Worm (Caenorhabditis elegans) whole organism, L2 larva: ENCODE results near the gene F57C12.6.

Experiments
- C34F6.9 ChIP-seq: fragments of 150-350 bp; optimal IDR thresholded peaks from 2 replicates; lab custom pipeline; 2014; ENCODE audit warnings: missing biosample characterization, missing genetic modification characterization
- F13H6.1 ChIP-seq: sonication (generic microtip); optimal IDR thresholded peaks from 2 replicates; lab custom pipeline; 2016; ENCODE audit warnings: missing genetic modification characterization, missing compliant biosample characterization
- R02D3.7 ChIP-seq: fragments of 150-350 bp; optimal IDR thresholded peaks from 2 replicates; lab custom pipeline; 2014; ENCODE audit warnings: missing biosample characterization, missing genetic modification characterization
- Y55F3AM.14 ChIP-seq: fragments of 200-800 bp; sonication (Bioruptor generic); optimal IDR thresholded peaks from 2 replicates; lab custom pipeline; 2018; ENCODE audit warnings: mild to moderate bottlenecking, missing genetic modification characterization, missing compliant biosample characterization
- alr-1 ChIP-seq: fragments of 150-350 bp; optimal IDR thresholded peaks from 2 replicates; lab custom pipeline; 2014; ENCODE audit warnings: missing biosample characterization, missing genetic modification characterization
- aly-2 ChIP-seq: fragments of 150-350 bp; optimal IDR thresholded peaks from 2 replicates; lab custom pipeline; 2014; ENCODE audit warnings: missing biosample characterization, missing genetic modification characterization
- blmp-1 ChIP-seq: sonication (generic microtip); optimal IDR thresholded peaks from 2 replicates; lab custom pipeline; 2017; ENCODE audit warnings: missing genetic modification characterization, mild to moderate bottlenecking, missing compliant biosample characterization, antibody characterized with exemption, moderate library complexity; ENCODE audit not compliant: insufficient read depth
- crh-2 ChIP-seq: sonication (generic microtip); optimal IDR thresholded peaks from 2 replicates; lab custom pipeline; 2017; ENCODE audit warnings: missing biosample characterization, missing genetic modification characterization
- dmd-4 ChIP-seq: sonication (generic microtip); optimal IDR thresholded peaks from 2 replicates; lab custom pipeline; 2017; ENCODE audit warnings: missing biosample characterization, missing genetic modification characterization
- egl-27 ChIP-seq: sonication (generic microtip); optimal IDR thresholded peaks from 3 replicates; lab custom pipeline; 2017; ENCODE audit warnings: missing biosample characterization, missing genetic modification reagents, missing genetic modification characterization
- elt-3 ChIP-seq: sonication (generic microtip); optimal IDR thresholded peaks from 2 replicates; lab custom pipeline; 2017; ENCODE audit warnings: missing biosample characterization, missing genetic modification characterization
- fos-1 ChIP-seq: fragments of 150-350 bp; optimal IDR thresholded peaks from 2 replicates; lab custom pipeline; 2014; ENCODE audit warnings: missing biosample characterization, missing genetic modification characterization
- gmeb-1 ChIP-seq: fragments of 150-350 bp; optimal IDR thresholded peaks from 2 replicates; lab custom pipeline; 2014; ENCODE audit warnings: missing biosample characterization, missing genetic modification characterization
- lin-11 ChIP-seq: fragments of 150-350 bp; sonication (generic microtip); optimal IDR thresholded peaks from 2 replicates; lab custom pipeline; 2014; ENCODE audit warnings: missing biosample characterization, missing genetic modification characterization, inconsistent platforms, mixed read lengths
- lin-13 ChIP-seq: fragments of 150-350 bp; optimal IDR thresholded peaks from 2 replicates; lab custom pipeline; 2014; ENCODE audit warnings: missing biosample characterization, missing genetic modification reagents, missing genetic modification characterization
- lin-39 ChIP-seq: fragments of 150-350 bp; optimal IDR thresholded peaks from 2 replicates; lab custom pipeline; 2014; ENCODE audit warnings: missing biosample characterization, missing genetic modification reagents, missing genetic modification characterization
- lsy-2 ChIP-seq, 2 experiments: fragments of 150-350 bp in 1 of 2; sonication (generic microtip) in 1 of 2; optimal IDR thresholded peaks; 2 replicates each; lab custom pipeline; 2014 to 2017; ENCODE audit warnings: missing biosample characterization in 2 of 2, missing genetic modification characterization in 2 of 2
- mab-5 ChIP-seq: fragments of 150-350 bp; optimal IDR thresholded peaks from 2 replicates; lab custom pipeline; 2014; ENCODE audit warnings: missing biosample characterization, missing genetic modification characterization
- mbf-1 ChIP-seq: sonication (generic microtip); optimal IDR thresholded peaks from 2 replicates; lab custom pipeline; 2017; ENCODE audit warnings: missing biosample characterization, missing genetic modification characterization
- mdl-1 ChIP-seq, 2 experiments: fragments of 150-350 bp in 1 of 2; sonication (generic microtip) in 1 of 2; optimal IDR thresholded peaks; 2 replicates each; lab custom pipeline; 2017; ENCODE audit warnings: missing biosample characterization in 2 of 2, missing genetic modification characterization in 2 of 2
- nhr-10 ChIP-seq: sonication (generic microtip); optimal IDR thresholded peaks from 2 replicates; lab custom pipeline; 2017; ENCODE audit warnings: missing biosample characterization, missing genetic modification characterization
- nhr-129 ChIP-seq: fragments of 150-350 bp; optimal IDR thresholded peaks from 2 replicates; lab custom pipeline; 2014; ENCODE audit warnings: missing biosample characterization, missing genetic modification characterization
- nhr-21 ChIP-seq: fragments of 150-350 bp; optimal IDR thresholded peaks from 2 replicates; lab custom pipeline; 2014; ENCODE audit warnings: missing biosample characterization, missing genetic modification characterization
- nhr-237 ChIP-seq: fragments of 150-350 bp; optimal IDR thresholded peaks from 2 replicates; lab custom pipeline; 2014; ENCODE audit warnings: missing biosample characterization, missing genetic modification characterization
- nhr-25 ChIP-seq: fragments of 150-350 bp; sonication (generic microtip); optimal IDR thresholded peaks from 3 replicates; lab custom pipeline; 2014; ENCODE audit warnings: missing biosample characterization, missing genetic modification characterization
- nhr-6 ChIP-seq: fragments of 150-350 bp; optimal IDR thresholded peaks from 2 replicates; lab custom pipeline; 2014; ENCODE audit warnings: missing biosample characterization, missing genetic modification characterization
- peb-1 ChIP-seq: fragments of 150-350 bp; optimal IDR thresholded peaks from 2 replicates; lab custom pipeline; 2014; ENCODE audit warnings: missing biosample characterization, missing genetic modification characterization
- skn-1 ChIP-seq: sonication (generic microtip); optimal IDR thresholded peaks from 2 replicates; lab custom pipeline; 2017; ENCODE audit warnings: missing biosample characterization, missing genetic modification characterization
- sma-3 ChIP-seq: sonication (generic microtip); optimal IDR thresholded peaks from 2 replicates; lab custom pipeline; 2016; ENCODE audit warnings: missing genetic modification reagents, missing genetic modification characterization, missing compliant biosample characterization
- sma-9 ChIP-seq, 2 experiments: fragments of 150-350 bp in 1 of 2; sonication (generic microtip) in 1 of 2; optimal IDR thresholded peaks; 2 replicates each; lab custom pipeline; 2014 to 2016; ENCODE audit warnings: missing genetic modification characterization in 2 of 2, mild to moderate bottlenecking in 1 of 2, missing biosample characterization in 1 of 2, missing compliant biosample characterization in 1 of 2, missing genetic modification reagents in 1 of 2, moderate library complexity in 1 of 2
- snpc-4 ChIP-seq: fragments of 150-350 bp; optimal IDR thresholded peaks from 2 replicates; lab custom pipeline; 2014; ENCODE audit warnings: missing biosample characterization, missing genetic modification characterization
- unc-39 ChIP-seq: fragments of 150-350 bp; optimal IDR thresholded peaks from 2 replicates; lab custom pipeline; 2014; ENCODE audit warnings: missing biosample characterization, missing genetic modification characterization
- unc-62 ChIP-seq: fragments of 150-350 bp; optimal IDR thresholded peaks from 2 replicates; lab custom pipeline; 2014; ENCODE audit warnings: missing biosample characterization, missing genetic modification reagents, missing genetic modification characterization
- ztf-11 ChIP-seq: sonication (generic microtip); optimal IDR thresholded peaks from 2 replicates; lab custom pipeline; 2017; ENCODE audit warnings: missing biosample characterization, missing genetic modification characterization
- ztf-4 ChIP-seq: fragments of 150-350 bp; optimal IDR thresholded peaks from 2 replicates; lab custom pipeline; 2014; ENCODE audit warnings: missing biosample characterization, missing genetic modification characterization

The F57C12.6 gene

DNA sequence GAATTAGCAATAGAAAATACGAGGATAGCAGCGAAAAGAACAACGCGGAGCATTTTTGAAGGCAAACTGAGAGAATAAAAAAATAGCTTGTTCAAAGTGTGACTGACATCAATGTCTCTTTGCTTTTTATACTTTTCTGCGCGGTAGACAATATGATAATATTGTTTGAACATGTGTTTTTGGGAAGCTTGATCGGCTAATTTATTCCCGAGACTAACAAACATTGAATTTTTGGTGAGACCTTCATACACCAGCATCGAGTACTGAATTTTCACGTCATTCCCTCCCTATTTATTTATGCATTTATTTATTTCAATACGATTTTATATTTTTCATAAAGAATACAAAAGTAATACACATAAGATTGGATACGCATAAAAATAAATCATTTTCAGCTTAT is 22.9 kb downstream of the F57C12.6 start, which contains the start of gene B0310.6:
Gene B0310.6 (minus strand): TSS at position 101 of the 400 bp plus-strand sequence.
- no peak for TF ChIP-seq aly-2 (tag; lab: Kevin White, UChicago)
- no peak for TF ChIP-seq ztf-4 (tag; lab: Kevin White, UChicago)
- TF ChIP-seq nhr-129 (tag; lab: Kevin White, UChicago), result no peak
- TF ChIP-seq nhr-21 (tag; lab: Kevin White, UChicago), result no peak
- TF ChIP-seq nhr-237, result no peak
- TF ChIP-seq elt-3, result no peak
- TF ChIP-seq mdl-1 (tag; optimal IDR thresholded peaks at IDR 0.05; lab: Kevin White, UChicago), result no peak
- TF ChIP-seq nhr-10 (tag; lab: Kevin White, UChicago), result no peak
- no peak for TF ChIP-seq gmeb-1
- TF ChIP-seq egl-27 (tag; lab: Kevin White, UChicago), result no peak
- TF ChIP-seq dmd-4, result no peak
- TF ChIP-seq F13H6.1 (tag; lab: Kevin White, UChicago), result no peak
- no peak for TF ChIP-seq lsy-2 (tag; optimal IDR thresholded peaks at IDR 0.05; lab: Kevin White, UChicago)

DNA sequence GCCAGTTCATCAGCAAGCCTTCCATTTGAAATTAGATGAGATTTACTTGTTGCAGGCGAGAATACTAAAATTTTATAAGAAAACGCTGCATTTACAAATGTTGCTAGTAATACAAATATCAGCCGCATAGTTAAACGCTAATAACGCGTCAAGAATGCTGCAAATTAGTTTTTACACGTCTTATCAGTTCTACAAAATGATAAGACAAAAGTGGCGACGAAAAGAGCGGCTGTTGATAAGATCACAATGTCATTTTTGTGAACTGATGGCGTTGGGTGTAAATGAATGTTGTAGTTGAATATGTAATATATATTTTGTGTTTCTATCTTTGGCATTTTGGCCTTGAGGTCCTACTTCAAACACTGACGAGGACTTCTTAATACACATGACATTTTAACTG is 23.8 kb downstream of the F57C12.6 start, which contains the start of gene ugt-46:
Gene ugt-46 (minus strand): TSS at position 279 of the 400 bp plus-strand sequence.
- TF ChIP-seq alr-1 (tag; lab: Kevin White, UChicago) (no peak), nhr-6 (tag; lab: Kevin White, UChicago) (no peak), nhr-10 (tag; lab: Kevin White, UChicago) (no peak), Y55F3AM.14 (GFP tag; lab: Kevin White, UChicago) (no peak), sma-9 (GFP tag; optimal IDR thresholded peaks at IDR 0.05; lab: Kevin White, UChicago) (peak; percentile 46), sma-9 (tag; optimal IDR thresholded peaks at IDR 0.05; lab: Kevin White, UChicago) (no peak), nhr-21 (tag; lab: Kevin White, UChicago) (no peak), nhr-237 (no peak), nhr-25 (tag; lab: Kevin White, UChicago) (no peak), lin-11 (tag; lab: Kevin White, UChicago) (no peak), crh-2 (tag; lab: Kevin White, UChicago) (peak; percentile 63), fos-1 (peak; percentile 94), lin-13 (GFP tag; lab: Kevin White, UChicago) (no peak), R02D3.7 (tag; lab: Kevin White, UChicago) (no peak), C34F6.9 (no peak), unc-39 (tag; lab: Kevin White, UChicago) (no peak), skn-1 (tag; lab: Kevin White, UChicago) (no peak)

DNA sequence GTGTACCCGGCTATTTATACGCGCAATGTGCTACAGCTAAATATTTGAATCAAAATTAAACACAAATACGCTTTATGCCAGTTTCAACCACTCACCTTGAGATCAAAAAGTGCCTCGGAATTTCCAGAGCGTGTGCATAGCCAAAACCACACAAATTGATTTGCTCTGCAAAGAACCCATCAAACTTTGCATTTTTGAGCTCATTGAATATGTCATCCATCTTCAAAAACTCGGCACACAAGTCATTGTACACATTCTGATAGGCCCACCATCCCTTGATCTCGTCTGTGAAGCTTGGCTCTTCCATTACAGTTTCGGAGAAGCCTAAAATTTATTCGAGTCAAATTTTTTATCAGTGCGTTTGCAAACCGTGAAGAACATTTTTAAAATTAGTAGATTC is 24.4 kb downstream of the F57C12.6 start:
- no peak for TF ChIP-seq elt-3
- no peak for TF ChIP-seq ztf-11

DNA sequence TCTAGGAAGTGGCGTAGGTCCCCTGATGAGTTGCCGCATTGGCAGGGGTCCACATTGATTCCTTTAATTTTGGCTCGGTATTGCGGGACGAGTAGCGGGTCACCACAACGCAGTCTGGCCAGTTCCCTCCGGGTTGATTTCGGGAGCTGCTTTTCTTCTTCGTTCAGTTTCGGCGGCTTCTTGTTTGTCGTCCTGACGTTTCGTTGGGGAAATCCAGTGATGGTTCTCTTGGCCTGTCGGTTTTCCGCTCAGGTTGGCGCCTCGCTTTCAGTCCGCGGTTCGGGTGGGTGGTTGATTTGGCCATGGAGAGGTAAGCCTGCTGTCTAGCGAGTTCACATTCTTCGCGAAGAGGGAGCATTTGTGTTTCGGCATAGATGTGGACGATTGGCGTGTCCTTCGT is 25.0 kb downstream of the F57C12.6 start:
- TF ChIP-seq unc-62 (GFP tag; lab: Kevin White, UChicago), result no peak

DNA sequence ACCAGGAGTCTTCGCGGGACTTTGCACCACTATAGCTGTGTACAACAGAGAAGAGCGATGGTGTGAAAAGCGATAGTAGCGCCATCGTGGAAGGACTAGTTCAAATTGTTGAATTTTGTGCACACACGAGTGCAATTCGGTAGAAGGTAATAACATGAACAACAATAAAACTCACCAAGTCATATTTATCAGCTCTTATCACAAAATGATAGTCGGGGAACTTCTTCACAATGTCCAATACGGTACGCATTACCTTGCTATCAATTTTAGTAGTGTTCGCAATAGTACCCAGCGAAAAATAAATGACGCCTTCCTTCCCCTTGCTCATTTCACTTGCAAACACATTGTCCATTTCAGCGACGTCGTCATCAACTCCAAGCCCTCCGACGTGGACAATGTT is 26.1 kb downstream of the F57C12.6 start:
- TF ChIP-seq nhr-21 (tag; lab: Kevin White, UChicago) (no peak), fos-1 (peak; percentile 52)

DNA sequence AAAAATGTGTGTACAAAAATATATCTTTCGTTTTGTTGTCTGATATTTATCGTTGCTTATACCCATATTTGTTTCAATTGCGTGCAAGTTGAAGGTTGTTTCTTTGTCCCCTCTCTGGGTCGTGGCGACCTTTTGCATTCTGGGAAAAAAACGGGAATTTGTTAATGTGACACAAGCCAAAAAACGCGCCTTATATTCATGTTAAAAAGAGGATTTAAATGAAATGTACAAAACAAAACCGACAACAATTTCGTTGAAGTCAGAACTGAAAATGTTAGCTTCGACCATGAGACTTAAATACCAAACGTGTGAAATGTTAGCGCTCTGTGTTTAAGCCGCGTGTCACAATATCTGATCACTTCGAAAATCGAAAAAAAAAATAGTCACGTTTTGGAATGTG is 29.3 kb downstream of the F57C12.6 start:
- TF ChIP-seq mdl-1 (tag; optimal IDR thresholded peaks at IDR 0.05; lab: Kevin White, UChicago), result no peak
- TF ChIP-seq nhr-6 (tag; lab: Kevin White, UChicago), result no peak
- TF ChIP-seq lsy-2 (tag; optimal IDR thresholded peaks at IDR 0.05; lab: Kevin White, UChicago), result no peak
- TF ChIP-seq nhr-10 (tag; lab: Kevin White, UChicago), result no peak
- no peak for TF ChIP-seq R02D3.7 (tag; lab: Kevin White, UChicago)
- TF ChIP-seq nhr-21 (tag; lab: Kevin White, UChicago), result no peak
- no peak for TF ChIP-seq snpc-4 (tag; lab: Kevin White, UChicago)
- TF ChIP-seq mab-5 (tag; lab: Kevin White, UChicago), result no peak
- TF ChIP-seq nhr-25 (tag; lab: Kevin White, UChicago), result no peak

DNA sequence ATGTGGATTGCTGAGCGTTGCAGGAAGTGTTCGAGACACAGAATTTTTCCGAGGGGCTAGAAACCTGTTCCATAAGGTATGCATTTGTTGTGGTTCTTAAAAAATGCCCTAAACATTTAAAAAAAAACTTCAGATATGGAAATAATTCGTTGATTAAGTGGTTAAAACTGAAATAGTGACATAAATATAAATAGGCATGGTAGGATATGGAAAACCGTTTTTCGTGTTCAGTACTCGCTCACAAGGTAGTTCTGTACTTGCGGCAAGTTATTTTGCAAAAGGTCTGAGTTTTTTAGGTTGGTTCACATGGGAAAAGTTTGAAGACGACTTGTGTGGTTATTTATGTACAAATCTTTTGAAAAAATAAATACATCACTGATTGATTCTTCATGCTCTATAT is 32.9 kb downstream of the F57C12.6 start, which contains the start of gene B0310.3:
Gene B0310.3 (minus strand): TSS at position 101 of the 400 bp plus-strand sequence.
- no peak for TF ChIP-seq blmp-1 (tag; lab: Kevin White, UChicago)
- no peak for TF ChIP-seq R02D3.7 (tag; lab: Kevin White, UChicago)
- no peak for TF ChIP-seq mbf-1 (tag; lab: Kevin White, UChicago)
- no peak for TF ChIP-seq aly-2 (tag; lab: Kevin White, UChicago)
- no peak for TF ChIP-seq unc-62 (GFP tag; lab: Kevin White, UChicago)
- TF ChIP-seq sma-3, result no peak
- no peak for TF ChIP-seq elt-3
- TF ChIP-seq dmd-4, result no peak
- TF ChIP-seq alr-1 (tag; lab: Kevin White, UChicago), result no peak
- TF ChIP-seq crh-2 (tag; lab: Kevin White, UChicago), result no peak
- TF ChIP-seq ztf-11, result no peak
- TF ChIP-seq sma-9 (GFP tag; optimal IDR thresholded peaks at IDR 0.05; lab: Kevin White, UChicago), result no peak
- no peak for TF ChIP-seq sma-9 (tag; optimal IDR thresholded peaks at IDR 0.05; lab: Kevin White, UChicago)
- TF ChIP-seq gmeb-1, result no peak
- TF ChIP-seq skn-1 (tag; lab: Kevin White, UChicago), result no peak
- no peak for TF ChIP-seq peb-1 (tag; lab: Kevin White, UChicago)
- no peak for TF ChIP-seq unc-39 (tag; lab: Kevin White, UChicago)
- no peak for TF ChIP-seq lin-39 (tag; lab: Kevin White, UChicago)
